Fruit fly (Drosophila melanogaster) ovary, adult (tissue): ENCODE measurements around the gene Ance.
A peak's percentile ranks its signal among the peaks of the same experiment; 100 is the strongest.

Source experiments
- CG17801 ChIP-seq: fragments of 200-800 bp; optimal IDR thresholded peaks from 2 replicates; lab custom pipeline; 2019; ENCODE audit warnings: missing biosample characterization, mild to moderate bottlenecking, missing genetic modification characterization, moderate library complexity; ENCODE audit not compliant: partially characterized antibody

Ance gene

dm6 chr2L:13893439-13893838 lies 12.0 kb upstream of the Ance start:
- no peak for TF ChIP-seq CG17801 (GFP tag; lab: Kevin White, UChicago)

- TF ChIP-seq CG17801 (GFP tag; lab: Kevin White, UChicago) = no peak
Measured at dm6 chr2L:13900111-13900930, 5.1 kb upstream of the Ance start.

- no peak for TF ChIP-seq CG17801 (GFP tag; lab: Kevin White, UChicago)
Measured at dm6 chr2L:13903796-13904330, 1.6 kb upstream of the Ance start.

dm6 chr2L:13904331-13904911 lies 1.0 kb upstream of the Ance start, which contains the start of gene Smg5:
Smg5 (minus strand) TSS chr2L:13904661.
- peak; percentile 89 for TF ChIP-seq CG17801 (GFP tag; lab: Kevin White, UChicago)

- no peak for TF ChIP-seq CG17801 (GFP tag; lab: Kevin White, UChicago)
Measured at dm6 chr2L:13905848-13906585, 572 bp downstream of the Ance start.

dm6 chr2L:13909033-13909432 lies 3.6 kb downstream of the Ance start, which contains the start of gene Ance-2:
Ance-2 (plus strand) TSS chr2L:13909333.
- TF ChIP-seq CG17801 (GFP tag; lab: Kevin White, UChicago) = no peak

- no peak for TF ChIP-seq CG17801 (GFP tag; lab: Kevin White, UChicago)
Measured at dm6 chr2L:13911783-13912182, 6.3 kb downstream of the Ance start, which contains the start of gene Acyp. Acyp (plus strand) TSS chr2L:13912083.

dm6 chr2L:13914425-13914824 lies 9.0 kb downstream of the Ance start, which contains the start of gene Ance-3:
Ance-3 (plus strand) TSS chr2L:13914725.
- TF ChIP-seq CG17801 (GFP tag; lab: Kevin White, UChicago) = no peak

dm6 chr2L:13923453-13923852 lies 18.0 kb downstream of the Ance start, which contains the start of gene Vajk1:
Vajk1 (minus strand) TSS chr2L:13923553.
- TF ChIP-seq CG17801 (GFP tag; lab: Kevin White, UChicago) = no peak

dm6 chr2L:13923984-13924383 lies 18.5 kb downstream of the Ance start:
- TF ChIP-seq CG17801 (GFP tag; lab: Kevin White, UChicago) = no peak

dm6 chr2L:13925699-13926098 lies 20.3 kb downstream of the Ance start:
- no peak for TF ChIP-seq CG17801 (GFP tag; lab: Kevin White, UChicago)

dm6 chr2L:13928461-13928860 lies 23.0 kb downstream of the Ance start:
- TF ChIP-seq CG17801 (GFP tag; lab: Kevin White, UChicago) = no peak

dm6 chr2L:13931318-13931717 lies 25.9 kb downstream of the Ance start, which contains the start of gene CG42711:
CG42711 (minus strand) TSS chr2L:13931362.
- no peak for TF ChIP-seq CG17801 (GFP tag; lab: Kevin White, UChicago)

dm6 chr2L:13934542-13935065 lies 29.2 kb downstream of the Ance start, which contains the start of gene Vajk2:
Vajk2 (minus strand) TSS chr2L:13934692.
- no peak for TF ChIP-seq CG17801 (GFP tag; lab: Kevin White, UChicago)
